Worm (Caenorhabditis elegans): ENCODE measurements around the gene mam-3.

mam-3 gene

DNA sequence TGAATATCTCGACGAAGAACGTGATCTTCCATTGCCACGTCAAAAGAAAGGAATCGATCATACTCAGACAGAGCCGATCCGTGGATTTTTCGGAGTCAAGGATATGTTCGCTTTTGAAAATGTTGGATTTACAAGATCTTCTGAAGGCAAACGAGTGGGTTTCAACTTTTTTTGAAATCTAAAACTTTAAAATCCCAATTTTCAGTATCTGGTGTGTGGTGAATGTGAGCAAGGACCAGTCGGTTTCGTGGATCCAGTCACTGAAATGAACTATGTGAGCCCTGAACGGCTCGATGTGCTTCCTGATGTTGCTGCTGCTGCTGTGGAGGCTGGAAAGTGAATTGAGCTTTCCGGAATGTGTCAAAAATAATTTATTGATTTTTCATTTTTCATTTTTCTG lies 58.3 kb downstream of the mam-3 start, which contains the start of gene lsm-3:
Gene lsm-3, plus strand, starts transcription at position 301 of the 400 bp plus-strand sequence.
- no peak for TF ChIP-seq ZK185.1 (tag; optimal IDR thresholded peaks at IDR 0.05; ENCODE audit: poor library complexity, severe bottlenecking)
- no peak for TF ChIP-seq nhr-90 (tag; optimal IDR thresholded peaks at IDR 0.05)
- no peak for TF ChIP-seq let-526 (GFP tag; IDR thresholded peaks at IDR 0.05)
- no peak for TF ChIP-seq lsy-27 (tag; optimal IDR thresholded peaks at IDR 0.05; ENCODE audit: borderline replicate concordance, insufficient read depth)
- no peak for TF ChIP-seq ztf-3 (GFP tag; optimal IDR thresholded peaks at IDR 0.05)
- TF ChIP-seq madf-8 (GFP tag; conservative IDR thresholded peaks at IDR 0.05): no peak
- TF ChIP-seq F49E8.2 (tag; optimal IDR thresholded peaks at IDR 0.05; ENCODE audit: insufficient read depth): no peak
- no peak for TF ChIP-seq C06A6.2 (GFP tag; conservative IDR thresholded peaks at IDR 0.05)
- no peak for TF ChIP-seq mxl-1 (tag; optimal IDR thresholded peaks at IDR 0.05)
- no peak for TF ChIP-seq hlh-26 (GFP tag; conservative IDR thresholded peaks at IDR 0.05)
- TF ChIP-seq lin-26 (GFP tag; IDR thresholded peaks at IDR 0.05): no peak
- no peak for TF ChIP-seq Y95B8A.8 (GFP tag; IDR thresholded peaks at IDR 0.05)

DNA sequence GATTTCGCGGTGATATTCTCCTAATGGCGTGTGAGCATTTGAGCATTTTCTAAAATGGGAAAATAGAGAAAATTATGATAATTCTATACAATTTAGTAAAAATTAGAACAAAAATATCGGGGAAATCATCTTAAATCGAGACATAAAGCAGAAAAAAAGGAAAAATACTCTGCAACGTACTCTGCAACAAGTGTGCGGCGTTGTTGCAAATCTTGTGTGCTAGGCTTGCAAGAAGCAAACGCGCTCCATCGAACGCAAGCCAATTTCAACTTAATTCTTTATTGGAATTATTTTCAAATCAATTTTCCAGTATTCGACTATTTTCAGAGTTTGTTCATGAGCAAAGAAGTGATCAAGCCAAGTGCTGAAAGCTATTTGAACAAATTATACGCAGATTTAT lies 59.1 kb downstream of the mam-3 start, which contains the start of the genes Y62E10A.20, Y62E10A.23 and mdt-9:
Gene Y62E10A.20, minus strand, starts transcription at position 49 of the 400 bp plus-strand sequence.
Gene Y62E10A.23, plus strand, starts transcription at position 282 of the 400 bp plus-strand sequence.
Gene mdt-9, plus strand, starts transcription at position 338 of the 400 bp plus-strand sequence.
- TF ChIP-seq rcor-1 (GFP tag; IDR thresholded peaks at IDR 0.05): no peak
- peak; percentile 17 for TF ChIP-seq ZK185.1 (tag; optimal IDR thresholded peaks at IDR 0.05; ENCODE audit: poor library complexity, severe bottlenecking)
- TF ChIP-seq hlh-12 (tag; optimal IDR thresholded peaks at IDR 0.05): no peak
- TF ChIP-seq tbp1 (GFP tag; optimal IDR thresholded peaks at IDR 0.05): peak; percentile 42
- TF ChIP-seq madf-3 (GFP tag; IDR thresholded peaks at IDR 0.05): 0 out of 2 replicates have a peak, but pooled peaks have one; percentile 43
- TF ChIP-seq sea-2 (GFP tag; IDR thresholded peaks at IDR 0.05): no peak
- no peak for TF ChIP-seq B0336.3 (GFP tag; IDR thresholded peaks at IDR 0.05)
- no peak for TF ChIP-seq ama-1 (optimal IDR thresholded peaks at IDR 0.05)
- no peak for TF ChIP-seq ama-1 (GFP tag; optimal IDR thresholded peaks at IDR 0.05)
- no peak for TF ChIP-seq akir-1 (GFP tag; optimal IDR thresholded peaks at IDR 0.05)
- peak; percentile 39 for TF ChIP-seq ztf-18 (tag; optimal IDR thresholded peaks at IDR 0.05)
- peak; percentile 61 for TF ChIP-seq snpc-1.1 (tag; optimal IDR thresholded peaks at IDR 0.05; ENCODE audit: insufficient read depth)
- no peak for TF ChIP-seq K11D2.4 (GFP tag; IDR thresholded peaks at IDR 0.05)
- no peak for TF ChIP-seq bed-1 (GFP tag; IDR thresholded peaks at IDR 0.05)
- no peak for TF ChIP-seq K12H6.12 (tag; optimal IDR thresholded peaks at IDR 0.05)
- TF ChIP-seq ztf-22 (GFP tag; optimal IDR thresholded peaks at IDR 0.05): no peak
- TF ChIP-seq lag-1 (GFP tag; IDR thresholded peaks at IDR 0.05): no peak
- no peak for TF ChIP-seq athp-1 (tag; optimal IDR thresholded peaks at IDR 0.05)
- TF ChIP-seq lir-1 (GFP tag; conservative IDR thresholded peaks at IDR 0.05): no peak
- TF ChIP-seq F37B4.10 (GFP tag; IDR thresholded peaks at IDR 0.05): no peak
- no peak for TF ChIP-seq snpc-4 (GFP tag; optimal IDR thresholded peaks at IDR 0.05)
- TF ChIP-seq snpc-4 (tag; optimal IDR thresholded peaks at IDR 0.05): peak; percentile 5 to 81 (median 66)
- TF ChIP-seq somi-1 (GFP tag; optimal IDR thresholded peaks at IDR 0.05): no peak
- no peak for TF ChIP-seq hlh-26 (GFP tag; conservative IDR thresholded peaks at IDR 0.05)
- TF ChIP-seq ekl-4 (GFP tag; IDR thresholded peaks at IDR 0.05): no peak
- no peak for TF ChIP-seq ceh-79 (tag; optimal IDR thresholded peaks at IDR 0.05)
- no peak for TF ChIP-seq pha-4 (tag; optimal IDR thresholded peaks at IDR 0.05)
- TF ChIP-seq cebp-2 (GFP tag; IDR thresholded peaks at IDR 0.05): no peak
- TF ChIP-seq lin-35 (GFP tag; optimal IDR thresholded peaks at IDR 0.05): peak in 1 of 3 experiments; percentile 73
- TF ChIP-seq ceh-27 (GFP tag; optimal IDR thresholded peaks at IDR 0.05): peak; percentile 25
- TF ChIP-seq pbrm-1 (GFP tag; IDR thresholded peaks at IDR 0.05): no peak
- no peak for TF ChIP-seq mel-28 (tag; optimal IDR thresholded peaks at IDR 0.05; ENCODE audit: borderline replicate concordance)
- no peak for TF ChIP-seq hmg-20 (GFP tag; IDR thresholded peaks at IDR 0.05)
- no peak for TF ChIP-seq sdz-38 (tag; optimal IDR thresholded peaks at IDR 0.05)
- TF ChIP-seq xnd-1 (tag; optimal IDR thresholded peaks at IDR 0.05): no peak
- TF ChIP-seq nfyb-1 (GFP tag; IDR thresholded peaks at IDR 0.05): no peak
- no peak for TF ChIP-seq cebp-1 (GFP tag; IDR thresholded peaks at IDR 0.05)
- TF ChIP-seq cebp-1 (tag; optimal IDR thresholded peaks at IDR 0.05): peak; percentile 45
- no peak for TF ChIP-seq unc-62 (GFP tag; optimal IDR thresholded peaks at IDR 0.05)

All from whole organism, young adult.